Fruit fly (Drosophila melanogaster) whole organism, embryonic: ENCODE results near the gene CG42465.

Source experiments
- CG10543 ChIP-seq: fragments of 200-800 bp; sonication (Bioruptor generic); optimal IDR thresholded peaks from 3 replicates; lab custom pipeline; 2017; ENCODE audit warnings: missing biosample characterization, mild to moderate bottlenecking, missing genetic modification characterization, moderate library complexity
- CG11695 ChIP-seq: fragments of 200-800 bp; sonication (Bioruptor generic); IDR thresholded peaks from 3 replicates; pipeline ENCODE4 v1.3.6; 2022; ENCODE audit warnings: missing biosample characterization, missing genetic modification characterization
- CG11696 ChIP-seq: fragments of 200-800 bp; sonication (Bioruptor generic); IDR thresholded peaks from 2 replicates; pipeline ENCODE4 v1.3.6; 2022; ENCODE audit warnings: missing biosample characterization, missing genetic modification characterization
- CG12219 ChIP-seq: fragments of 200-800 bp; sonication (Bioruptor generic); optimal IDR thresholded peaks from 3 replicates; lab custom pipeline; 2018; ENCODE audit warnings: missing biosample characterization, mild to moderate bottlenecking, missing genetic modification characterization
- CG1233 ChIP-seq: fragments of 200-800 bp; sonication (Bioruptor generic); optimal IDR thresholded peaks from 4 replicates; lab custom pipeline; 2018; ENCODE audit warnings: missing biosample characterization, mild to moderate bottlenecking, missing genetic modification characterization
- CG12769 ChIP-seq: fragments of 200-800 bp; sonication (Bioruptor generic); optimal IDR thresholded peaks from 2 replicates; lab custom pipeline; 2019; ENCODE audit warnings: missing biosample characterization, mild to moderate bottlenecking, missing genetic modification characterization, moderate library complexity
- CG13123 ChIP-seq: fragments of 200-800 bp; sonication (Bioruptor generic); optimal IDR thresholded peaks from 2 replicates; lab custom pipeline; 2016; ENCODE audit warnings: missing biosample characterization, missing genetic modification characterization
- CG14965 ChIP-seq: fragments of 200-800 bp; sonication (Bioruptor generic); optimal IDR thresholded peaks from 2 replicates; lab custom pipeline; 2016; ENCODE audit warnings: missing biosample characterization, missing genetic modification characterization, borderline replicate concordance
- CG1603 ChIP-seq: fragments of 200-800 bp; sonication (Bioruptor generic); optimal IDR thresholded peaks from 2 replicates; lab custom pipeline; 2019; ENCODE audit warnings: missing biosample characterization, mild to moderate bottlenecking, missing genetic modification characterization, moderate library complexity
- CG16779 ChIP-seq: fragments of 200-800 bp; sonication (Bioruptor generic); IDR thresholded peaks from 2 replicates; pipeline ENCODE4 v1.3.6; 2022; ENCODE audit warnings: missing biosample characterization, missing genetic modification characterization
- CG17802 ChIP-seq: fragments of 200-800 bp; sonication (Bioruptor generic); optimal IDR thresholded peaks from 2 replicates; lab custom pipeline; 2018; ENCODE audit warnings: missing biosample characterization, mild to moderate bottlenecking, missing genetic modification characterization, moderate library complexity
- CG1832 ChIP-seq: fragments of 200-800 bp; sonication (Bioruptor generic); optimal IDR thresholded peaks from 2 replicates; lab custom pipeline; 2017; ENCODE audit warnings: missing biosample characterization, mild to moderate bottlenecking, missing genetic modification characterization, inconsistent platforms
- CG2712 ChIP-seq: fragments of 200-800 bp; optimal IDR thresholded peaks from 3 replicates; lab custom pipeline; 2019; ENCODE audit warnings: missing biosample characterization, mild to moderate bottlenecking, missing genetic modification characterization, moderate library complexity
- CG31388 ChIP-seq: fragments of 200-800 bp; sonication (Bioruptor generic); optimal IDR thresholded peaks from 2 replicates; lab custom pipeline; 2016; ENCODE audit warnings: missing biosample characterization, missing genetic modification characterization
- CG3407 ChIP-seq: fragments of 200-800 bp; sonication (Bioruptor generic); optimal IDR thresholded peaks from 2 replicates; lab custom pipeline; 2018; ENCODE audit warnings: missing biosample characterization, mild to moderate bottlenecking, missing genetic modification characterization
- CG43689 ChIP-seq: fragments of 200-800 bp; sonication (Bioruptor generic); IDR thresholded peaks from 2 replicates; pipeline ENCODE4 v1.3.6; 2022; ENCODE audit warnings: missing biosample characterization, missing genetic modification characterization
- CG5953 ChIP-seq: fragments of 200-800 bp; sonication (Bioruptor generic); IDR thresholded peaks from 2 replicates; pipeline ENCODE4 v1.3.6; 2022; ENCODE audit warnings: missing biosample characterization, missing genetic modification characterization
- CG6175 ChIP-seq: fragments of 200-800 bp; sonication (Bioruptor generic); IDR thresholded peaks from 3 replicates; pipeline ENCODE4 v1.3.6; 2022; ENCODE audit warnings: missing biosample characterization, missing genetic modification characterization
- CG7839 ChIP-seq: fragments of 200-800 bp; sonication (Bioruptor generic); optimal IDR thresholded peaks from 3 replicates; lab custom pipeline; 2018; ENCODE audit warnings: missing biosample characterization, mild to moderate bottlenecking, missing genetic modification characterization, moderate library complexity
- CG8281 ChIP-seq: fragments of 200-800 bp; sonication (Bioruptor generic); optimal IDR thresholded peaks from 2 replicates; lab custom pipeline; 2018; ENCODE audit warnings: missing biosample characterization, mild to moderate bottlenecking, missing genetic modification characterization, moderate library complexity
- CG9215 ChIP-seq: fragments of 200-800 bp; sonication (Bioruptor generic); IDR thresholded peaks from 2 replicates; pipeline ENCODE4 v1.3.6; 2022; ENCODE audit warnings: missing biosample characterization, missing genetic modification characterization
- CG9727 ChIP-seq: fragments of 200-800 bp; sonication (Bioruptor generic); optimal IDR thresholded peaks from 3 replicates; lab custom pipeline; 2017; ENCODE audit warnings: missing biosample characterization, mild to moderate bottlenecking, missing genetic modification characterization
- CG9797 ChIP-seq: fragments of 200-800 bp; sonication (Bioruptor generic); optimal IDR thresholded peaks from 3 replicates; lab custom pipeline; 2018; ENCODE audit warnings: missing biosample characterization, mild to moderate bottlenecking, missing genetic modification characterization
- CoRest ChIP-seq: fragments of 200-800 bp; sonication (Bioruptor generic); optimal IDR thresholded peaks from 3 replicates; lab custom pipeline; 2018; ENCODE audit warnings: missing biosample characterization, mild to moderate bottlenecking, missing genetic modification characterization, moderate library complexity
- Dek ChIP-seq: fragments of 200-800 bp; sonication (Bioruptor generic); optimal IDR thresholded peaks from 3 replicates; lab custom pipeline; 2019; ENCODE audit warnings: missing biosample characterization, mild to moderate bottlenecking, missing genetic modification characterization, moderate library complexity
- Elba2 ChIP-seq: fragments of 200-800 bp; sonication (Bioruptor generic); optimal IDR thresholded peaks from 3 replicates; lab custom pipeline; 2016; ENCODE audit warnings: missing biosample characterization, missing genetic modification characterization
- H15 ChIP-seq: fragments of 200-800 bp; sonication (Bioruptor generic); IDR thresholded peaks from 3 replicates; pipeline ENCODE4 v1.3.6; 2022; ENCODE audit warnings: missing biosample characterization, missing genetic modification characterization
- HLH3B ChIP-seq: fragments of 200-800 bp; sonication (Bioruptor generic); IDR thresholded peaks from 2 replicates; pipeline ENCODE4 v1.3.6; 2022; ENCODE audit warnings: missing biosample characterization, missing genetic modification characterization
- HLHmδ ChIP-seq: fragments of 200-800 bp; sonication (Bioruptor generic); optimal IDR thresholded peaks from 2 replicates; lab custom pipeline; 2018; ENCODE audit warnings: missing biosample characterization, mild to moderate bottlenecking, missing genetic modification characterization, moderate library complexity
- Mrtf ChIP-seq: fragments of 200-800 bp; sonication (Bioruptor generic); IDR thresholded peaks from 3 replicates; pipeline ENCODE4 v1.3.6; 2022; ENCODE audit warnings: missing biosample characterization, missing genetic modification characterization
- Rx ChIP-seq: fragments of 200-800 bp; sonication (Bioruptor generic); IDR thresholded peaks from 2 replicates; pipeline ENCODE4 v1.3.6; 2022; ENCODE audit warnings: missing biosample characterization, missing genetic modification characterization
- Side ChIP-seq: fragments of 200-800 bp; sonication (Bioruptor generic); optimal IDR thresholded peaks from 2 replicates; lab custom pipeline; 2016; ENCODE audit warnings: missing biosample characterization, missing genetic modification characterization
- Spps ChIP-seq: fragments of 200-800 bp; sonication (Bioruptor generic); optimal IDR thresholded peaks from 2 replicates; lab custom pipeline; 2018; ENCODE audit warnings: missing biosample characterization, mild to moderate bottlenecking, missing genetic modification characterization
- Usf ChIP-seq: fragments of 200-800 bp; sonication (Bioruptor generic); optimal IDR thresholded peaks from 2 replicates; lab custom pipeline; 2017; ENCODE audit warnings: missing genotype, missing biosample characterization, missing genetic modification characterization
- az2 ChIP-seq: fragments of 200-800 bp; sonication (Bioruptor generic); optimal IDR thresholded peaks from 3 replicates; lab custom pipeline; 2016; ENCODE audit warnings: missing biosample characterization, missing genetic modification characterization
- da ChIP-seq: fragments of 200-800 bp; sonication (Bioruptor generic); optimal IDR thresholded peaks from 2 replicates; lab custom pipeline; 2016; ENCODE audit warnings: missing biosample characterization, missing genetic modification characterization
- dan ChIP-seq: fragments of 200-800 bp; sonication (Bioruptor generic); IDR thresholded peaks from 2 replicates; pipeline ENCODE4 v1.3.6; 2022; ENCODE audit warnings: missing biosample characterization, missing genetic modification characterization
- dati ChIP-seq: fragments of 200-800 bp; sonication (Bioruptor generic); IDR thresholded peaks from 2 replicates; pipeline ENCODE4 v1.3.6; 2022; ENCODE audit warnings: missing biosample characterization, missing genetic modification characterization
- dimm ChIP-seq: fragments of 200-800 bp; sonication (Bioruptor generic); IDR thresholded peaks from 2 replicates; pipeline ENCODE4 v1.3.6; 2022; ENCODE audit warnings: missing biosample characterization, missing genetic modification characterization
- en ChIP-seq: fragments of 200-800 bp; sonication (Bioruptor generic); optimal IDR thresholded peaks from 2 replicates; lab custom pipeline; 2016; ENCODE audit warnings: missing biosample characterization, missing genetic modification characterization
- gcm2 ChIP-seq: fragments of 200-800 bp; sonication (Bioruptor generic); optimal IDR thresholded peaks from 2 replicates; lab custom pipeline; 2016; ENCODE audit warnings: missing biosample characterization, missing genetic modification characterization
- h ChIP-seq: fragments of >200 bp; optimal IDR thresholded peaks from 2 replicates; lab custom pipeline; 2017
- jigr1 ChIP-seq: fragments of 200-800 bp; sonication (Bioruptor generic); IDR thresholded peaks from 3 replicates; pipeline ENCODE4 v1.3.6; 2022; ENCODE audit warnings: missing biosample characterization, missing genetic modification characterization
- jing ChIP-seq: fragments of 200-800 bp; sonication (Bioruptor generic); optimal IDR thresholded peaks from 2 replicates; lab custom pipeline; 2018; ENCODE audit warnings: missing biosample characterization, mild to moderate bottlenecking, missing genetic modification characterization
- lbe ChIP-seq: fragments of 200-800 bp; sonication (Bioruptor generic); optimal IDR thresholded peaks from 2 replicates; lab custom pipeline; 2016; ENCODE audit warnings: missing biosample characterization, mild to moderate bottlenecking, missing genetic modification characterization
- lmd ChIP-seq: fragments of 200-800 bp; sonication (Bioruptor generic); IDR thresholded peaks from 2 replicates; pipeline ENCODE4 v1.3.6; 2022; ENCODE audit warnings: missing biosample characterization, missing genetic modification characterization
- org-1 ChIP-seq: fragments of 200-800 bp; sonication (Bioruptor generic); optimal IDR thresholded peaks from 2 replicates; lab custom pipeline; 2017; ENCODE audit warnings: missing biosample characterization, missing genetic modification characterization
- pzg ChIP-seq: fragments of 200-800 bp; sonication (Bioruptor generic); optimal IDR thresholded peaks from 3 replicates; lab custom pipeline; 2018; ENCODE audit warnings: missing biosample characterization, mild to moderate bottlenecking, missing genetic modification characterization, moderate library complexity
- salm ChIP-seq: fragments of 200-800 bp; sonication (Bioruptor generic); optimal IDR thresholded peaks from 2 replicates; lab custom pipeline; 2018; ENCODE audit warnings: missing biosample characterization, mild to moderate bottlenecking, missing genetic modification characterization
- schlank ChIP-seq: fragments of 200-800 bp; sonication (Bioruptor generic); optimal IDR thresholded peaks from 2 replicates; lab custom pipeline; 2018; ENCODE audit warnings: missing biosample characterization, mild to moderate bottlenecking, missing genetic modification characterization
- shn ChIP-seq: fragments of 200-800 bp; sonication (Bioruptor generic); optimal IDR thresholded peaks from 3 replicates; lab custom pipeline; 2016; ENCODE audit warnings: missing biosample characterization, missing genetic modification characterization
- trem ChIP-seq: fragments of 200-800 bp; optimal IDR thresholded peaks from 3 replicates; lab custom pipeline; 2019; ENCODE audit warnings: missing biosample characterization, mild to moderate bottlenecking, missing genetic modification characterization, moderate library complexity

The CG42465 gene

DNA sequence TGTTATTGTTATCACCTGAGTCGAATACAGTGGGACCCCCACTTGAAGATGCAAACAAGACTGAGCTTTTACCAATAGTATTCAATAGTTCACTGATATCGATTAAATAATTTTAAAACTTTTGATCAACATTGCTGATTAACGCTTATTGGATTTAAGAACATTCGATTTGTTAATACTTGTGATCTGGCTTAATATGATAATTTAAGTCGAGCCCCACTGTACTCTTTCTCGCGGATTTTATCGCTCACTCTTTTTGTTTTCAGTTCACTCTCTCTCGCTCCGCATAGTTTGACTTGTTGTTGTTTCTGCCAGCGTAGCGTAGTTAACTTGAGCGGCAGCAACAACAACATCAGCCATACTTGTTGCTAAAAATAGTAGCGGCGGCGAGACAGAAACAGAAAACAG lies 44.3 kb upstream of the CG42465 start (continued):
- TF ChIP-seq da (GFP tag; lab: Kevin White, UChicago) (peak; percentile 92), CG9215 (peak; percentile 97), lmd (GFP tag; lab: Robert Waterston, UW) (peak; percentile 98), lbe (GFP tag; lab: Kevin White, UChicago) (peak; percentile 98), trem (tag; lab: Kevin White, UChicago) (peak; percentile 96), CG12219 (peak; percentile 99), CG12769 (tag; lab: Kevin White, UChicago) (peak; percentile 99), Spps (tag; lab: Kevin White, UChicago) (peak; percentile 97), CG16779 (peak; percentile 97), Mrtf (peak; percentile 97), Side (GFP tag; lab: Kevin White, UChicago) (peak; percentile 99), h (lab: Kevin White, UChicago) (no peak), org-1 (GFP tag; lab: Kevin White, UChicago) (peak; percentile 99), CG8281 (peak; percentile 92), HLHmδ (GFP tag; lab: Kevin White, UChicago) (no peak), CG17802 (tag; lab: Kevin White, UChicago) (peak; percentile 88), CoRest (tag; lab: Kevin White, UChicago) (peak; percentile 99), CG2712 (tag; lab: Kevin White, UChicago) (peak; percentile 99), pzg (GFP tag; lab: Kevin White, UChicago) (peak; percentile 34), HLH3B (GFP tag; lab: Robert Waterston, UW) (peak; percentile 98), CG6175 (GFP tag; lab: Robert Waterston, UW) (peak; percentile 96), shn (GFP tag; lab: Kevin White, UChicago) (peak; percentile 97), dimm (GFP tag; lab: Robert Waterston, UW) (peak; percentile 95), CG7839 (tag; lab: Kevin White, UChicago) (peak; percentile 99), dati (peak; percentile 93), CG1603 (tag; lab: Kevin White, UChicago) (peak; percentile 98), CG5953 (GFP tag; lab: Robert Waterston, UW) (peak; percentile 97), CG10543 (GFP tag; lab: Kevin White, UChicago) (peak; percentile 99), CG31388 (GFP tag; lab: Kevin White, UChicago) (peak; percentile 94), dan (GFP tag; lab: Robert Waterston, UW) (no peak; the same call in 1 of the 2 replicates), CG11696 (GFP tag; lab: Robert Waterston, UW) (peak; percentile 91), Rx (GFP tag; lab: Robert Waterston, UW) (peak; percentile 96), salm (tag; lab: Kevin White, UChicago) (peak; percentile 98), CG13123 (GFP tag; lab: Kevin White, UChicago) (peak; percentile 94), CG9727 (peak; percentile 98), en (GFP tag; lab: Kevin White, UChicago) (peak; percentile 97), CG3407 (GFP tag; lab: Kevin White, UChicago) (peak; percentile 97), Elba2 (GFP tag; lab: Kevin White, UChicago) (peak; percentile 78), CG43689 (peak; percentile 84), CG14965 (GFP tag; lab: Kevin White, UChicago) (peak; percentile 87), schlank (peak; percentile 98), CG1233 (GFP tag; lab: Kevin White, UChicago) (peak; percentile 98), jigr1 (peak; percentile 93), CG11695 (GFP tag; lab: Robert Waterston, UW) (peak; percentile 99), jing (GFP tag; lab: Kevin White, UChicago) (peak; percentile 96), Dek (tag; lab: Kevin White, UChicago) (peak; percentile 98), gcm2 (GFP tag; lab: Kevin White, UChicago) (peak; percentile 96), Usf (GFP tag; lab: Kevin White, UChicago) (peak; percentile 97), az2 (GFP tag; lab: Kevin White, UChicago) (peak; percentile 98), CG9797 (GFP tag; lab: Kevin White, UChicago) (peak; percentile 64), CG1832 (no peak), H15 (GFP tag; lab: Robert Waterston, UW) (peak; percentile 96)
